Worm (Caenorhabditis elegans) whole organism, L2 larva: Measurements from ENCODE around the gene pie-1.

Source experiments
- ama-1 ChIP-seq: fragments of 150-350 bp; optimal IDR thresholded peaks from 2 replicates; lab custom pipeline; 2018; ENCODE audit warnings: inconsistent platforms
- ceh-82 ChIP-seq: fragments of 150-350 bp; optimal IDR thresholded peaks from 2 replicates; lab custom pipeline; 2014; ENCODE audit warnings: missing biosample characterization, missing genetic modification characterization
- elt-1 ChIP-seq: fragments of 150-350 bp; optimal IDR thresholded peaks from 2 replicates; lab custom pipeline; 2014; ENCODE audit warnings: missing biosample characterization, missing genetic modification characterization
- lin-11 ChIP-seq: fragments of 150-350 bp; sonication (generic microtip); optimal IDR thresholded peaks from 2 replicates; lab custom pipeline; 2014; ENCODE audit warnings: missing biosample characterization, missing genetic modification characterization, inconsistent platforms, mixed read lengths
- nhr-11 ChIP-seq: fragments of 150-350 bp; optimal IDR thresholded peaks from 2 replicates; lab custom pipeline; 2014; ENCODE audit warnings: missing biosample characterization, missing genetic modification characterization
- nhr-77 ChIP-seq: fragments of 150-350 bp; optimal IDR thresholded peaks from 2 replicates; lab custom pipeline; 2014; ENCODE audit warnings: missing biosample characterization, missing genetic modification characterization
- sem-4 ChIP-seq: fragments of 150-350 bp; optimal IDR thresholded peaks from 2 replicates; lab custom pipeline; 2014; ENCODE audit warnings: missing biosample characterization, missing genetic modification reagents, missing genetic modification characterization
- unc-62 ChIP-seq: fragments of 150-350 bp; optimal IDR thresholded peaks from 2 replicates; lab custom pipeline; 2014; ENCODE audit warnings: missing biosample characterization, missing genetic modification reagents, missing genetic modification characterization
- ztf-11 ChIP-seq: sonication (generic microtip); optimal IDR thresholded peaks from 2 replicates; lab custom pipeline; 2017; ENCODE audit warnings: missing biosample characterization, missing genetic modification characterization

DNA sequence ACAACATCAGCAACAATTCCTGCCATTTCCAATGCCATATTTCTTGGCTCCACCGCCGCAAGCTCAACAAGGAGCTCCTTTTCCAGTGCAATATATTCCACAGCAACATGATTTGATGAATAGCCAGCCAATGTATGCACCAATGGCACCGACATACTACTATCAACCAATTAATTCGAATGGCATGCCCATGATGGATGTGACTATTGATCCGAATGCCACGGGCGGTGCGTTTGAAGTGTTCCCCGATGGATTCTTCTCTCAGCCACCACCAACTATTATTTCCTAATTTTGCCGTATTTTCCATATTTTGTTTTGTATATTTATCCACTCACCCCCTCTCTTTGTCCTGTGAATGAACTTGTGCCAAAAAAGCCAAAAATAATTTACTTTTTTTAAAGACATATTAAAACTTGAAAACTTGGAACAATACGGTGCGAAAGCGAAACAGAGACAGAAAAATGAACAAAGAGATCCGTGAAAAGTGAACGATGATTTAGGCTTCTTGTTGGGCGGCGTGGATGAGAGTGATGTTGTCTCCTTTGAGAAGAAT, 2.2 kb downstream of the pie-1 start:
- TF ChIP-seq lin-11 (no peak), unc-62 (no peak), ceh-82 (tag; lab: Kevin White, UChicago) (no peak), ztf-11 (tag; lab: Kevin White, UChicago) (no peak), elt-1 (no peak), ama-1 (lab: Kevin White, UChicago) (no peak), nhr-77 (tag; lab: Kevin White, UChicago) (no peak), nhr-11 (no peak), sem-4 (no peak)
